Fruit fly (Drosophila melanogaster) whole organism, embryonic: ENCODE measurements around the gene mst.

Experiments used
- B-H2 ChIP-seq: fragments of 200-800 bp; sonication (Bioruptor generic); optimal IDR thresholded peaks from 2 replicates; lab custom pipeline; 2018; ENCODE audit warnings: missing biosample characterization, mild to moderate bottlenecking, missing genetic modification characterization
- CG11695 ChIP-seq: fragments of 200-800 bp; sonication (Bioruptor generic); IDR thresholded peaks from 3 replicates; pipeline ENCODE4 v1.3.6; 2022; ENCODE audit warnings: missing biosample characterization, missing genetic modification characterization
- CG11696 ChIP-seq: fragments of 200-800 bp; sonication (Bioruptor generic); IDR thresholded peaks from 2 replicates; pipeline ENCODE4 v1.3.6; 2022; ENCODE audit warnings: missing biosample characterization, missing genetic modification characterization
- CG12071 ChIP-seq: fragments of 200-800 bp; sonication (Bioruptor generic); optimal IDR thresholded peaks from 3 replicates; lab custom pipeline; 2018; ENCODE audit warnings: missing biosample characterization, mild to moderate bottlenecking, missing genetic modification characterization
- CG12155 ChIP-seq: fragments of 200-800 bp; sonication (Bioruptor generic); optimal IDR thresholded peaks from 3 replicates; lab custom pipeline; 2016; ENCODE audit warnings: missing biosample characterization, missing genetic modification characterization
- CG12942 ChIP-seq: fragments of 200-800 bp; sonication (Bioruptor generic); optimal IDR thresholded peaks from 3 replicates; lab custom pipeline; 2016; ENCODE audit warnings: missing biosample characterization, missing genetic modification characterization
- CG13894 ChIP-seq: fragments of 200-800 bp; sonication (Bioruptor generic); optimal IDR thresholded peaks from 3 replicates; lab custom pipeline; 2018; ENCODE audit warnings: missing biosample characterization, mild to moderate bottlenecking, missing genetic modification characterization, moderate library complexity
- CG15601 ChIP-seq: fragments of 200-800 bp; sonication (Bioruptor generic); optimal IDR thresholded peaks from 3 replicates; lab custom pipeline; 2019; ENCODE audit warnings: missing biosample characterization, mild to moderate bottlenecking, missing genetic modification characterization, moderate library complexity
- CG17802 ChIP-seq: fragments of 200-800 bp; sonication (Bioruptor generic); optimal IDR thresholded peaks from 2 replicates; lab custom pipeline; 2018; ENCODE audit warnings: missing biosample characterization, mild to moderate bottlenecking, missing genetic modification characterization, moderate library complexity
- CG1832 ChIP-seq: fragments of 200-800 bp; sonication (Bioruptor generic); optimal IDR thresholded peaks from 2 replicates; lab custom pipeline; 2017; ENCODE audit warnings: missing biosample characterization, mild to moderate bottlenecking, missing genetic modification characterization, inconsistent platforms
- CG18619 ChIP-seq: fragments of 200-800 bp; sonication (Bioruptor generic); optimal IDR thresholded peaks from 3 replicates; lab custom pipeline; 2017; ENCODE audit warnings: missing biosample characterization, mild to moderate bottlenecking, missing genetic modification characterization
- CG2875 ChIP-seq: fragments of 200-800 bp; sonication (Bioruptor generic); optimal IDR thresholded peaks from 2 replicates; lab custom pipeline; 2017; ENCODE audit warnings: missing biosample characterization, mild to moderate bottlenecking, missing genetic modification characterization, missing genetic modification reagents
- CG30403 ChIP-seq: fragments of 200-800 bp; sonication (Bioruptor generic); optimal IDR thresholded peaks from 3 replicates; lab custom pipeline; 2016; ENCODE audit warnings: missing biosample characterization, missing genetic modification characterization
- CG42726 ChIP-seq: fragments of 200-800 bp; sonication (Bioruptor generic); IDR thresholded peaks from 2 replicates; pipeline ENCODE4 v1.3.6; 2022; ENCODE audit warnings: missing biosample characterization, missing genetic modification characterization; ENCODE audit not compliant: partially characterized antibody
- CG4820 ChIP-seq: fragments of 200-800 bp; sonication (Bioruptor generic); optimal IDR thresholded peaks from 3 replicates; lab custom pipeline; 2016; ENCODE audit warnings: missing biosample characterization, missing genetic modification characterization
- CG5245 ChIP-seq: fragments of 200-800 bp; sonication (Bioruptor generic); optimal IDR thresholded peaks from 3 replicates; lab custom pipeline; 2016; ENCODE audit warnings: missing biosample characterization, missing genetic modification characterization
- CG6791 ChIP-seq: fragments of 200-800 bp; sonication (Bioruptor generic); IDR thresholded peaks from 3 replicates; pipeline ENCODE4 v1.3.6; 2022; ENCODE audit warnings: missing biosample characterization, missing genetic modification characterization; ENCODE audit not compliant: partially characterized antibody
- CG7745 ChIP-seq: fragments of 200-800 bp; sonication (Bioruptor generic); optimal IDR thresholded peaks from 2 replicates; lab custom pipeline; 2018; ENCODE audit warnings: missing biosample characterization, mild to moderate bottlenecking, missing genetic modification characterization, moderate library complexity
- CG8290 ChIP-seq, 3 experiments: fragments of 200-800 bp; sonication (Bioruptor generic); optimal IDR thresholded peaks; 2 replicates each; lab custom pipeline; 2016 to 2019; ENCODE audit warnings: missing biosample characterization in 3 of 3, missing genetic modification characterization in 3 of 3, mild to moderate bottlenecking in 2 of 3, moderate library complexity in 1 of 3
- CG8944 ChIP-seq: fragments of 200-800 bp; sonication (Bioruptor generic); optimal IDR thresholded peaks from 3 replicates; lab custom pipeline; 2016; ENCODE audit warnings: missing biosample characterization, missing genetic modification characterization
- CG9727 ChIP-seq: fragments of 200-800 bp; sonication (Bioruptor generic); optimal IDR thresholded peaks from 3 replicates; lab custom pipeline; 2017; ENCODE audit warnings: missing biosample characterization, mild to moderate bottlenecking, missing genetic modification characterization
- Camta ChIP-seq: fragments of 200-800 bp; sonication (Bioruptor generic); optimal IDR thresholded peaks from 2 replicates; lab custom pipeline; 2016; ENCODE audit warnings: missing biosample characterization, missing genetic modification characterization
- Chrac-16 ChIP-seq: fragments of 200-800 bp; sonication (Bioruptor generic); optimal IDR thresholded peaks from 3 replicates; lab custom pipeline; 2016; ENCODE audit warnings: missing biosample characterization, missing genetic modification characterization
- Deaf1 ChIP-seq: fragments of 200-800 bp; optimal IDR thresholded peaks from 3 replicates; lab custom pipeline; 2019; ENCODE audit warnings: missing biosample characterization, mild to moderate bottlenecking, missing genetic modification characterization, moderate library complexity
- ERR ChIP-seq: fragments of 200-800 bp; sonication (Bioruptor generic); optimal IDR thresholded peaks from 2 replicates; lab custom pipeline; 2016; ENCODE audit warnings: missing biosample characterization, missing genetic modification characterization
- HLH3B ChIP-seq: fragments of 200-800 bp; sonication (Bioruptor generic); IDR thresholded peaks from 2 replicates; pipeline ENCODE4 v1.3.6; 2022; ENCODE audit warnings: missing biosample characterization, missing genetic modification characterization
- Hr3 ChIP-seq: fragments of 200-800 bp; sonication (Bioruptor generic); optimal IDR thresholded peaks from 3 replicates; lab custom pipeline; 2016; ENCODE audit warnings: missing biosample characterization, missing genetic modification characterization
- NfI ChIP-seq: fragments of 200-800 bp; sonication (Bioruptor generic); optimal IDR thresholded peaks from 3 replicates; lab custom pipeline; 2018; ENCODE audit warnings: missing biosample characterization, mild to moderate bottlenecking, missing genetic modification characterization, moderate library complexity
- Oaz ChIP-seq: fragments of 200-800 bp; sonication (Bioruptor generic); IDR thresholded peaks from 2 replicates; pipeline ENCODE4 v1.3.6; 2022; ENCODE audit warnings: missing biosample characterization, missing genetic modification characterization
- Xbp1 ChIP-seq: fragments of 200-800 bp; sonication (Bioruptor generic); optimal IDR thresholded peaks from 3 replicates; lab custom pipeline; 2016; ENCODE audit warnings: missing biosample characterization, mild to moderate bottlenecking, missing genetic modification characterization
- Xrp1 ChIP-seq: fragments of 200-800 bp; sonication (Bioruptor generic); IDR thresholded peaks from 2 replicates; pipeline ENCODE4 v1.3.6; 2022; ENCODE audit warnings: missing biosample characterization, missing genetic modification characterization
- ac ChIP-seq: fragments of 200-800 bp; sonication (Bioruptor generic); optimal IDR thresholded peaks from 3 replicates; lab custom pipeline; 2017; ENCODE audit warnings: missing biosample characterization, mild to moderate bottlenecking, missing genetic modification characterization
- chm ChIP-seq: fragments of 200-800 bp; sonication (Bioruptor generic); IDR thresholded peaks from 2 replicates; pipeline ENCODE4 v1.3.6; 2022; ENCODE audit warnings: missing biosample characterization, missing genetic modification characterization
- crol ChIP-seq: fragments of 200-800 bp; sonication (Bioruptor generic); IDR thresholded peaks from 2 replicates; pipeline ENCODE4 v1.3.6; 2022; ENCODE audit warnings: missing biosample characterization, missing genetic modification characterization
- cwo ChIP-seq: fragments of 200-800 bp; sonication (Bioruptor generic); optimal IDR thresholded peaks from 3 replicates; lab custom pipeline; 2017; ENCODE audit warnings: missing biosample characterization, missing genetic modification characterization, mild to moderate bottlenecking, moderate library complexity, missing genetic modification reagents
- dpn ChIP-seq, 2 experiments: fragments of 200-800 bp; sonication (Bioruptor generic); optimal IDR thresholded peaks; 3 replicates each; lab custom pipeline; 2016; ENCODE audit warnings: missing biosample characterization in 2 of 2, missing genetic modification characterization in 2 of 2
- en ChIP-seq: fragments of 200-800 bp; sonication (Bioruptor generic); optimal IDR thresholded peaks from 2 replicates; lab custom pipeline; 2016; ENCODE audit warnings: missing biosample characterization, missing genetic modification characterization
- gfzf ChIP-seq: fragments of 200-800 bp; sonication (Bioruptor generic); optimal IDR thresholded peaks from 2 replicates; lab custom pipeline; 2016; ENCODE audit warnings: missing biosample characterization, mild to moderate bottlenecking, missing genetic modification characterization, moderate library complexity
- ken ChIP-seq: fragments of 200-800 bp; sonication (Bioruptor generic); IDR thresholded peaks from 3 replicates; pipeline ENCODE4 v1.3.6; 2022; ENCODE audit warnings: missing biosample characterization, missing genetic modification characterization
- pho ChIP-seq: fragments of 200-800 bp; sonication (Bioruptor generic); optimal IDR thresholded peaks from 2 replicates; lab custom pipeline; 2016; ENCODE audit warnings: missing biosample characterization, missing genetic modification characterization
- phol ChIP-seq: fragments of 200-800 bp; sonication (Bioruptor generic); optimal IDR thresholded peaks from 3 replicates; lab custom pipeline; 2018; ENCODE audit warnings: missing biosample characterization, mild to moderate bottlenecking, missing genetic modification characterization, moderate library complexity
- pita ChIP-seq: fragments of 200-800 bp; sonication (Bioruptor generic); optimal IDR thresholded peaks from 2 replicates; lab custom pipeline; 2017; ENCODE audit warnings: missing biosample characterization, mild to moderate bottlenecking, missing genetic modification characterization
- row ChIP-seq: fragments of 200-800 bp; sonication (Bioruptor generic); IDR thresholded peaks from 3 replicates; pipeline ENCODE4 v1.3.6; 2022; ENCODE audit warnings: missing biosample characterization, missing genetic modification characterization
- sna ChIP-seq: fragments of 200-800 bp; sonication (Bioruptor generic); IDR thresholded peaks from 2 replicates; pipeline ENCODE4 v1.3.6; 2022; ENCODE audit warnings: missing biosample characterization, missing genetic modification characterization; ENCODE audit not compliant: partially characterized antibody
- sug ChIP-seq: fragments of 200-800 bp; optimal IDR thresholded peaks from 2 replicates; lab custom pipeline; 2019; ENCODE audit warnings: missing biosample characterization, mild to moderate bottlenecking, missing genetic modification characterization, moderate library complexity
- usp ChIP-seq: fragments of >200 bp; optimal IDR thresholded peaks from 2 replicates; lab custom pipeline; 2017; ENCODE audit warnings: missing biosample characterization, missing genetic modification characterization
- vnd ChIP-seq: fragments of 200-800 bp; sonication (Bioruptor generic); IDR thresholded peaks from 3 replicates; pipeline ENCODE4 v1.3.6; 2022; ENCODE audit warnings: missing biosample characterization, missing genetic modification characterization; ENCODE audit not compliant: partially characterized antibody
- zfh1 ChIP-seq: fragments of 200-800 bp; sonication (Bioruptor generic); IDR thresholded peaks from 3 replicates; pipeline ENCODE4 v1.3.6; 2022; ENCODE audit warnings: missing biosample characterization, missing genetic modification characterization

The mst gene

dm6 chrX:21373659-21374426, 14.9 kb upstream of the mst start, which contains the start of gene slgA (continued):
- peak; percentile 87 for TF ChIP-seq CG11696 (GFP tag; lab: Robert Waterston, UW)
- peak; percentile 77 for TF ChIP-seq CG1832 (GFP tag; lab: Kevin White, UChicago)
- TF ChIP-seq en (GFP tag; lab: Kevin White, UChicago): no peak
- TF ChIP-seq CG15601 (tag; lab: Kevin White, UChicago): no peak
- TF ChIP-seq Hr3 (GFP tag; lab: Kevin White, UChicago): peak; percentile 11
- peak; percentile 24 for TF ChIP-seq Camta (GFP tag; lab: Kevin White, UChicago)
- peak; percentile 57 for TF ChIP-seq Deaf1 (tag; lab: Kevin White, UChicago)
- TF ChIP-seq Xbp1: peak; percentile 38
- peak; percentile 72 for TF ChIP-seq vnd (GFP tag; lab: Robert Waterston, UW)
- TF ChIP-seq pho (GFP tag; lab: Kevin White, UChicago): peak; percentile 44
- no peak for TF ChIP-seq CG7745
- TF ChIP-seq ERR (GFP tag; lab: Kevin White, UChicago): peak; percentile 28
- TF ChIP-seq ac (GFP tag; lab: Kevin White, UChicago): no peak
- peak; percentile 1 for TF ChIP-seq CG17802
- no peak for TF ChIP-seq CG5245 (GFP tag; lab: Kevin White, UChicago)
- TF ChIP-seq CG11695 (GFP tag; lab: Robert Waterston, UW): no peak
- no peak for TF ChIP-seq pita (GFP tag; lab: Kevin White, UChicago)
- peak; percentile 46 for TF ChIP-seq CG30403
- peak; percentile 18 for TF ChIP-seq CG12155 (GFP tag; lab: Kevin White, UChicago)
- TF ChIP-seq chm (GFP tag; lab: Robert Waterston, UW): no peak
- TF ChIP-seq CG4820: peak; percentile 24
- TF ChIP-seq dpn (GFP tag; optimal IDR thresholded peaks at IDR 0.05; lab: Kevin White, UChicago): peak in 1 of 2 experiments; percentile 46
- 0 out of 2 replicates have a peak, but pooled peaks have one; percentile 37 for TF ChIP-seq sna (GFP tag; lab: Robert Waterston, UW)
- TF ChIP-seq ken (GFP tag; lab: Robert Waterston, UW): peak; percentile 57; the same call in 2 of the 3 replicates
- TF ChIP-seq crol (GFP tag; lab: Robert Waterston, UW): peak; percentile 83
- no peak for TF ChIP-seq usp (GFP tag; lab: Kevin White, UChicago)
- TF ChIP-seq phol (tag; lab: Kevin White, UChicago): peak; percentile 23
- TF ChIP-seq gfzf (GFP tag; lab: Kevin White, UChicago): peak; percentile 27
- TF ChIP-seq CG9727 (GFP tag; lab: Kevin White, UChicago): peak; percentile 40
- peak; percentile 66 for TF ChIP-seq row (GFP tag; lab: Robert Waterston, UW)
- TF ChIP-seq CG8944: peak; percentile 34
- 0 out of 2 replicates have a peak, but pooled peaks have one; percentile 21 for TF ChIP-seq HLH3B (GFP tag; lab: Robert Waterston, UW)
- peak; percentile 58 for TF ChIP-seq NfI (GFP tag; lab: Kevin White, UChicago)
- peak; percentile 92 for TF ChIP-seq sug (tag; lab: Kevin White, UChicago)
- TF ChIP-seq zfh1 (GFP tag; lab: Robert Waterston, UW): 0 out of 3 replicates have a peak, but pooled peaks have one; percentile 26
- TF ChIP-seq cwo: peak; percentile 93
- TF ChIP-seq CG42726 (GFP tag; lab: Robert Waterston, UW): peak; percentile 17; the same call in 1 of the 2 replicates
- peak; percentile 78 for TF ChIP-seq CG6791 (GFP tag; lab: Robert Waterston, UW)
- peak; percentile 54 for TF ChIP-seq CG13894 (tag; lab: Kevin White, UChicago)
- TF ChIP-seq CG2875: no peak
- TF ChIP-seq CG12071 (GFP tag; lab: Kevin White, UChicago): peak; percentile 21
- peak; percentile 17 for TF ChIP-seq CG12942 (GFP tag; lab: Kevin White, UChicago)
- TF ChIP-seq B-H2 (GFP tag; lab: Kevin White, UChicago): peak; percentile 53
- peak; percentile 61 for TF ChIP-seq CG8290 (GFP tag; optimal IDR thresholded peaks at IDR 0.05; lab: Kevin White, UChicago)
- peak; percentile 18 to 83 for TF ChIP-seq CG8290 (tag; optimal IDR thresholded peaks at IDR 0.05; lab: Kevin White, UChicago)
- TF ChIP-seq Chrac-16 (GFP tag; lab: Kevin White, UChicago): peak; percentile 6
- TF ChIP-seq Oaz (GFP tag; lab: Robert Waterston, UW): no peak
- TF ChIP-seq CG18619 (GFP tag; lab: Kevin White, UChicago): no peak
- no peak for TF ChIP-seq Xrp1 (GFP tag; lab: Robert Waterston, UW)
